Worm (Caenorhabditis elegans) whole organism, L2 larva: ENCODE data around the gene rnh-1.0.

ENCODE experiments used
- C34F6.9 ChIP-seq: fragments of 150-350 bp; optimal IDR thresholded peaks from 2 replicates; lab custom pipeline; 2014; ENCODE audit warnings: missing biosample characterization, missing genetic modification characterization
- F13H6.1 ChIP-seq: sonication (generic microtip); optimal IDR thresholded peaks from 2 replicates; lab custom pipeline; 2016; ENCODE audit warnings: missing genetic modification characterization, missing compliant biosample characterization
- R02D3.7 ChIP-seq: fragments of 150-350 bp; optimal IDR thresholded peaks from 2 replicates; lab custom pipeline; 2014; ENCODE audit warnings: missing biosample characterization, missing genetic modification characterization
- Y55F3AM.14 ChIP-seq: fragments of 200-800 bp; sonication (Bioruptor generic); optimal IDR thresholded peaks from 2 replicates; lab custom pipeline; 2018; ENCODE audit warnings: mild to moderate bottlenecking, missing genetic modification characterization, missing compliant biosample characterization
- ZK546.5 ChIP-seq: sonication (generic microtip); optimal IDR thresholded peaks from 2 replicates; lab custom pipeline; 2017; ENCODE audit warnings: missing biosample characterization, missing genetic modification characterization
- alr-1 ChIP-seq: fragments of 150-350 bp; optimal IDR thresholded peaks from 2 replicates; lab custom pipeline; 2014; ENCODE audit warnings: missing biosample characterization, missing genetic modification characterization
- aly-2 ChIP-seq: fragments of 150-350 bp; optimal IDR thresholded peaks from 2 replicates; lab custom pipeline; 2014; ENCODE audit warnings: missing biosample characterization, missing genetic modification characterization
- ama-1 ChIP-seq: fragments of 150-350 bp; optimal IDR thresholded peaks from 2 replicates; lab custom pipeline; 2018; ENCODE audit warnings: inconsistent platforms
- blmp-1 ChIP-seq: sonication (generic microtip); optimal IDR thresholded peaks from 2 replicates; lab custom pipeline; 2017; ENCODE audit warnings: missing genetic modification characterization, mild to moderate bottlenecking, missing compliant biosample characterization, antibody characterized with exemption, moderate library complexity; ENCODE audit not compliant: insufficient read depth
- ceh-16 ChIP-seq: fragments of 150-350 bp; optimal IDR thresholded peaks from 2 replicates; lab custom pipeline; 2014; ENCODE audit warnings: missing biosample characterization, missing genetic modification characterization
- ceh-82 ChIP-seq: fragments of 150-350 bp; optimal IDR thresholded peaks from 2 replicates; lab custom pipeline; 2014; ENCODE audit warnings: missing biosample characterization, missing genetic modification characterization
- crh-2 ChIP-seq: sonication (generic microtip); optimal IDR thresholded peaks from 2 replicates; lab custom pipeline; 2017; ENCODE audit warnings: missing biosample characterization, missing genetic modification characterization
- dmd-4 ChIP-seq: sonication (generic microtip); optimal IDR thresholded peaks from 2 replicates; lab custom pipeline; 2017; ENCODE audit warnings: missing biosample characterization, missing genetic modification characterization
- egl-27 ChIP-seq: sonication (generic microtip); optimal IDR thresholded peaks from 3 replicates; lab custom pipeline; 2017; ENCODE audit warnings: missing biosample characterization, missing genetic modification reagents, missing genetic modification characterization
- elt-1 ChIP-seq: fragments of 150-350 bp; optimal IDR thresholded peaks from 2 replicates; lab custom pipeline; 2014; ENCODE audit warnings: missing biosample characterization, missing genetic modification characterization
- elt-3 ChIP-seq: sonication (generic microtip); optimal IDR thresholded peaks from 2 replicates; lab custom pipeline; 2017; ENCODE audit warnings: missing biosample characterization, missing genetic modification characterization
- fos-1 ChIP-seq: fragments of 150-350 bp; optimal IDR thresholded peaks from 2 replicates; lab custom pipeline; 2014; ENCODE audit warnings: missing biosample characterization, missing genetic modification characterization
- gmeb-1 ChIP-seq: fragments of 150-350 bp; optimal IDR thresholded peaks from 2 replicates; lab custom pipeline; 2014; ENCODE audit warnings: missing biosample characterization, missing genetic modification characterization
- lin-11 ChIP-seq: fragments of 150-350 bp; sonication (generic microtip); optimal IDR thresholded peaks from 2 replicates; lab custom pipeline; 2014; ENCODE audit warnings: missing biosample characterization, missing genetic modification characterization, inconsistent platforms, mixed read lengths
- lin-13 ChIP-seq: fragments of 150-350 bp; optimal IDR thresholded peaks from 2 replicates; lab custom pipeline; 2014; ENCODE audit warnings: missing biosample characterization, missing genetic modification reagents, missing genetic modification characterization
- lin-39 ChIP-seq: fragments of 150-350 bp; optimal IDR thresholded peaks from 2 replicates; lab custom pipeline; 2014; ENCODE audit warnings: missing biosample characterization, missing genetic modification reagents, missing genetic modification characterization
- lsy-2 ChIP-seq, 2 experiments: fragments of 150-350 bp in 1 of 2; sonication (generic microtip) in 1 of 2; optimal IDR thresholded peaks; 2 replicates each; lab custom pipeline; 2014 to 2017; ENCODE audit warnings: missing biosample characterization in 2 of 2, missing genetic modification characterization in 2 of 2
- mab-5 ChIP-seq: fragments of 150-350 bp; optimal IDR thresholded peaks from 2 replicates; lab custom pipeline; 2014; ENCODE audit warnings: missing biosample characterization, missing genetic modification characterization
- mbf-1 ChIP-seq: sonication (generic microtip); optimal IDR thresholded peaks from 2 replicates; lab custom pipeline; 2017; ENCODE audit warnings: missing biosample characterization, missing genetic modification characterization
- mdl-1 ChIP-seq, 2 experiments: fragments of 150-350 bp in 1 of 2; sonication (generic microtip) in 1 of 2; optimal IDR thresholded peaks; 2 replicates each; lab custom pipeline; 2017; ENCODE audit warnings: missing biosample characterization in 2 of 2, missing genetic modification characterization in 2 of 2
- nhr-10 ChIP-seq: sonication (generic microtip); optimal IDR thresholded peaks from 2 replicates; lab custom pipeline; 2017; ENCODE audit warnings: missing biosample characterization, missing genetic modification characterization
- nhr-11 ChIP-seq: fragments of 150-350 bp; optimal IDR thresholded peaks from 2 replicates; lab custom pipeline; 2014; ENCODE audit warnings: missing biosample characterization, missing genetic modification characterization
- nhr-12 ChIP-seq: fragments of 150-350 bp; optimal IDR thresholded peaks from 2 replicates; lab custom pipeline; 2014; ENCODE audit warnings: missing biosample characterization, missing genetic modification characterization
- nhr-129 ChIP-seq: fragments of 150-350 bp; optimal IDR thresholded peaks from 2 replicates; lab custom pipeline; 2014; ENCODE audit warnings: missing biosample characterization, missing genetic modification characterization
- nhr-21 ChIP-seq: fragments of 150-350 bp; optimal IDR thresholded peaks from 2 replicates; lab custom pipeline; 2014; ENCODE audit warnings: missing biosample characterization, missing genetic modification characterization
- nhr-23 ChIP-seq: fragments of 150-350 bp; optimal IDR thresholded peaks from 2 replicates; lab custom pipeline; 2014; ENCODE audit warnings: missing biosample characterization, missing genetic modification reagents, missing genetic modification characterization
- nhr-237 ChIP-seq: fragments of 150-350 bp; optimal IDR thresholded peaks from 2 replicates; lab custom pipeline; 2014; ENCODE audit warnings: missing biosample characterization, missing genetic modification characterization
- nhr-25 ChIP-seq: fragments of 150-350 bp; sonication (generic microtip); optimal IDR thresholded peaks from 3 replicates; lab custom pipeline; 2014; ENCODE audit warnings: missing biosample characterization, missing genetic modification characterization
- nhr-6 ChIP-seq: fragments of 150-350 bp; optimal IDR thresholded peaks from 2 replicates; lab custom pipeline; 2014; ENCODE audit warnings: missing biosample characterization, missing genetic modification characterization
- nhr-77 ChIP-seq: fragments of 150-350 bp; optimal IDR thresholded peaks from 2 replicates; lab custom pipeline; 2014; ENCODE audit warnings: missing biosample characterization, missing genetic modification characterization
- peb-1 ChIP-seq: fragments of 150-350 bp; optimal IDR thresholded peaks from 2 replicates; lab custom pipeline; 2014; ENCODE audit warnings: missing biosample characterization, missing genetic modification characterization
- sem-4 ChIP-seq: fragments of 150-350 bp; optimal IDR thresholded peaks from 2 replicates; lab custom pipeline; 2014; ENCODE audit warnings: missing biosample characterization, missing genetic modification reagents, missing genetic modification characterization
- skn-1 ChIP-seq: sonication (generic microtip); optimal IDR thresholded peaks from 2 replicates; lab custom pipeline; 2017; ENCODE audit warnings: missing biosample characterization, missing genetic modification characterization
- sma-3 ChIP-seq: sonication (generic microtip); optimal IDR thresholded peaks from 2 replicates; lab custom pipeline; 2016; ENCODE audit warnings: missing genetic modification reagents, missing genetic modification characterization, missing compliant biosample characterization
- sma-9 ChIP-seq, 2 experiments: fragments of 150-350 bp in 1 of 2; sonication (generic microtip) in 1 of 2; optimal IDR thresholded peaks; 2 replicates each; lab custom pipeline; 2014 to 2016; ENCODE audit warnings: missing genetic modification characterization in 2 of 2, mild to moderate bottlenecking in 1 of 2, missing biosample characterization in 1 of 2, missing compliant biosample characterization in 1 of 2, missing genetic modification reagents in 1 of 2, moderate library complexity in 1 of 2
- snpc-4 ChIP-seq: fragments of 150-350 bp; optimal IDR thresholded peaks from 2 replicates; lab custom pipeline; 2014; ENCODE audit warnings: missing biosample characterization, missing genetic modification characterization
- unc-39 ChIP-seq: fragments of 150-350 bp; optimal IDR thresholded peaks from 2 replicates; lab custom pipeline; 2014; ENCODE audit warnings: missing biosample characterization, missing genetic modification characterization
- unc-55 ChIP-seq: fragments of 150-350 bp; sonication (generic microtip); optimal IDR thresholded peaks from 3 replicates; lab custom pipeline; 2014; ENCODE audit warnings: missing biosample characterization, missing genetic modification reagents, missing genetic modification characterization
- unc-62 ChIP-seq: fragments of 150-350 bp; optimal IDR thresholded peaks from 2 replicates; lab custom pipeline; 2014; ENCODE audit warnings: missing biosample characterization, missing genetic modification reagents, missing genetic modification characterization
- zag-1 ChIP-seq: fragments of 150-350 bp; optimal IDR thresholded peaks from 2 replicates; lab custom pipeline; 2014; ENCODE audit warnings: missing biosample characterization, missing genetic modification characterization
- ztf-1 ChIP-seq: fragments of 200-800 bp; sonication (Bioruptor generic); conservative IDR thresholded peaks from 2 replicates; pipeline ENCODE4 v1.3.6; 2022; ENCODE audit warnings: missing genetic modification characterization, missing compliant biosample characterization
- ztf-11 ChIP-seq: sonication (generic microtip); optimal IDR thresholded peaks from 2 replicates; lab custom pipeline; 2017; ENCODE audit warnings: missing biosample characterization, missing genetic modification characterization
- ztf-4 ChIP-seq: fragments of 150-350 bp; optimal IDR thresholded peaks from 2 replicates; lab custom pipeline; 2014; ENCODE audit warnings: missing biosample characterization, missing genetic modification characterization

The rnh-1.0 gene

DNA sequence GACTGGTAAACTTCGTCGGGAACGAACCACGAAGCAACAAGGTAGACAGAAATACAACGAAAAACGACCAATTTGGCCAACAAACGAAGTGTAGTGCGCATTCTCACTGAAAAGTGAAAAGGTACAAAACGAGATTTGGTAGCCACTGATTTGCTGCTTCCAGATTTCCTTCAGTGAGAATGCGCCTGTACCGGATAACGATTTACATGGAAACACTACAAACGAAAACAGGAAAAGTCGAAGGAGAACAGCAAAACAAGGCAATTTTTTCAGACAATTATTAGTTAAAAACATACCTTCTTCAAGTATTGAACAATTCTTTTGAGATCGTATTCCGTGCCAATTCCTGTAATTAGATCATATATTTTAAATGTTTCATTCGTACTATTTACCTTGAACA is 2.1 kb upstream of the rnh-1.0 start, which contains the start of gene pigb-1:
Gene pigb-1, minus strand, starts transcription at position 101 of the 400 bp plus-strand sequence.
- no peak for TF ChIP-seq sma-9 (GFP tag; optimal IDR thresholded peaks at IDR 0.05; lab: Kevin White, UChicago)
- TF ChIP-seq sma-9 (tag; optimal IDR thresholded peaks at IDR 0.05; lab: Kevin White, UChicago), result no peak
- no peak for TF ChIP-seq ztf-4 (tag; lab: Kevin White, UChicago)
- TF ChIP-seq F13H6.1 (tag; lab: Kevin White, UChicago), result no peak
- TF ChIP-seq nhr-10 (tag; lab: Kevin White, UChicago), result no peak
- no peak for TF ChIP-seq lin-13 (GFP tag; lab: Kevin White, UChicago)
- TF ChIP-seq lin-11 (tag; lab: Kevin White, UChicago), result no peak
- no peak for TF ChIP-seq nhr-129 (tag; lab: Kevin White, UChicago)
- no peak for TF ChIP-seq mdl-1 (tag; optimal IDR thresholded peaks at IDR 0.05; lab: Kevin White, UChicago)
- TF ChIP-seq mbf-1 (tag; lab: Kevin White, UChicago), result no peak
- no peak for TF ChIP-seq nhr-25
- no peak for TF ChIP-seq lsy-2 (tag; optimal IDR thresholded peaks at IDR 0.05; lab: Kevin White, UChicago)
- TF ChIP-seq nhr-23 (tag; lab: Kevin White, UChicago), result no peak
- no peak for TF ChIP-seq unc-39
- no peak for TF ChIP-seq nhr-11 (tag; lab: Kevin White, UChicago)
- no peak for TF ChIP-seq skn-1 (tag; lab: Kevin White, UChicago)

DNA sequence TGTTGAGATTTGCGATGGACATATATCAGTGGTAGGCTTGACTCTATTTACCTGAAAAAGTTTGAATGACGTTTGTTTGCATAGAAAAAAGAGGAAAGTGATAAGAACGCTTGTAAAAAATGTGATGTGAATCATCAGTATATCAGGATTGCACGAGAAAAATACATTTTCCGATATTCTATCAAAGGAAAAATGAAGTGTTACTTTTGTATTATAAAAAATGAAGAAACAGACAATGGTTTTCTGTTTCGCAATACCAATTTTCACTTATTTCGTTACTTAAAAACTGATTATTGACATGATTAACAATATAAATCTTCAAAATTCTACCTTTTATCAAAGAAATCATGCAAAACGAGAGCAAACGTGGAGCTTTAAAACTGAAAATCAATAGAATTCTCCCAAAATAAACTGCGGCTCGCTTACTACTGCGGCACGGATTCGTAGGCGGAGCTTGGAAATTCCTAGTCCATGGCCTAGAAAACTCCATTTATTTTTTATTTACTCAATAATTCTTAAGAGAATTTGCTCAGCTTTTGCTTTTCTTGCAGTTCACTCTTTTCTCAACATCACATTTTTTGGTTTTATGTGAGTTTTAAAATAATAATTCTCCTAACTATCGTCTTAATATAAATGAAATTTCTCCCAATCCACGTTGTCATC is 1.5 kb upstream of the rnh-1.0 start, which contains the start of the genes eif-1 and vps-24:
Gene eif-1, minus strand, starts transcription at position 51 of the 663 bp plus-strand sequence.
Gene vps-24, plus strand, starts transcription at position 469 of the 663 bp plus-strand sequence.
- TF ChIP-seq nhr-237 (tag; lab: Kevin White, UChicago), result no peak
- no peak for TF ChIP-seq peb-1 (tag; lab: Kevin White, UChicago)
- no peak for TF ChIP-seq ztf-4 (tag; lab: Kevin White, UChicago)
- TF ChIP-seq nhr-6 (tag; lab: Kevin White, UChicago), result no peak
- no peak for TF ChIP-seq lin-11 (tag; lab: Kevin White, UChicago)
- TF ChIP-seq nhr-12 (tag; lab: Kevin White, UChicago), result no peak
- TF ChIP-seq ama-1, result no peak
- TF ChIP-seq snpc-4 (tag; lab: Kevin White, UChicago), result peak; percentile 1
- no peak for TF ChIP-seq fos-1 (tag; lab: Kevin White, UChicago)
- TF ChIP-seq aly-2 (tag; lab: Kevin White, UChicago), result no peak
- no peak for TF ChIP-seq R02D3.7 (tag; lab: Kevin White, UChicago)
- TF ChIP-seq skn-1 (tag; lab: Kevin White, UChicago), result no peak
- TF ChIP-seq mdl-1 (tag; optimal IDR thresholded peaks at IDR 0.05; lab: Kevin White, UChicago), result no peak
- TF ChIP-seq nhr-25, result peak; percentile 20
- peak in 1 of 2 experiments; percentile 70 for TF ChIP-seq lsy-2 (tag; optimal IDR thresholded peaks at IDR 0.05; lab: Kevin White, UChicago)
- TF ChIP-seq unc-55 (GFP tag; lab: Kevin White, UChicago), result peak; percentile 72
- no peak for TF ChIP-seq nhr-11 (tag; lab: Kevin White, UChicago)
- peak; percentile 30 for TF ChIP-seq F13H6.1 (tag; lab: Kevin White, UChicago)
- no peak for TF ChIP-seq ztf-1 (GFP tag; lab: Robert Waterston, UW)
- no peak for TF ChIP-seq ceh-82
- TF ChIP-seq sem-4 (tag; lab: Kevin White, UChicago), result no peak
- TF ChIP-seq ceh-16 (tag; lab: Kevin White, UChicago), result no peak
- TF ChIP-seq nhr-129 (tag; lab: Kevin White, UChicago), result peak; percentile 49
- no peak for TF ChIP-seq ztf-11 (tag; lab: Kevin White, UChicago)
- TF ChIP-seq egl-27 (tag; lab: Kevin White, UChicago), result no peak
- peak; percentile 82 for TF ChIP-seq C34F6.9
- no peak for TF ChIP-seq mab-5 (tag; lab: Kevin White, UChicago)
- TF ChIP-seq nhr-77, result no peak
- TF ChIP-seq ZK546.5 (tag; lab: Kevin White, UChicago), result no peak
- no peak for TF ChIP-seq Y55F3AM.14 (GFP tag; lab: Kevin White, UChicago)
- TF ChIP-seq dmd-4 (tag; lab: Kevin White, UChicago), result no peak
- peak; percentile 3 for TF ChIP-seq blmp-1 (tag; lab: Kevin White, UChicago)
- TF ChIP-seq gmeb-1 (tag; lab: Kevin White, UChicago), result peak; percentile 51
- TF ChIP-seq zag-1, result no peak
- peak; percentile 25 for TF ChIP-seq sma-9 (GFP tag; optimal IDR thresholded peaks at IDR 0.05; lab: Kevin White, UChicago)
- TF ChIP-seq sma-9 (tag; optimal IDR thresholded peaks at IDR 0.05; lab: Kevin White, UChicago), result no peak
- TF ChIP-seq mbf-1 (tag; lab: Kevin White, UChicago), result no peak
- peak; percentile 29 for TF ChIP-seq crh-2 (tag; lab: Kevin White, UChicago)
- TF ChIP-seq nhr-21 (tag; lab: Kevin White, UChicago), result no peak
- no peak for TF ChIP-seq nhr-10 (tag; lab: Kevin White, UChicago)
- peak; percentile 53 for TF ChIP-seq lin-13 (GFP tag; lab: Kevin White, UChicago)
- TF ChIP-seq unc-39, result no peak
- TF ChIP-seq sma-3, result peak; percentile 4
- no peak for TF ChIP-seq alr-1
- no peak for TF ChIP-seq unc-62 (GFP tag; lab: Kevin White, UChicago)
- no peak for TF ChIP-seq lin-39 (tag; lab: Kevin White, UChicago)
- no peak for TF ChIP-seq elt-1 (tag; lab: Kevin White, UChicago)
- no peak for TF ChIP-seq nhr-23 (tag; lab: Kevin White, UChicago)
- TF ChIP-seq elt-3, result no peak
